Worm (Caenorhabditis elegans) whole organism, L4/young adult: ENCODE measurements around the gene fis-1.

Source experiments
- dao-5 ChIP-seq: sonication (generic microtip); optimal IDR thresholded peaks from 2 replicates; lab custom pipeline; 2016; ENCODE audit warnings: missing genotype, missing genetic modification characterization, moderate library complexity, missing compliant biosample characterization
- him-1 ChIP-seq: sonication (generic microtip); optimal IDR thresholded peaks from 2 replicates; lab custom pipeline; 2016; ENCODE audit warnings: missing genotype, missing genetic modification reagents, missing genetic modification characterization, missing compliant biosample characterization

ce11 chrII:6736604-6737003, 18.4 kb upstream of the fis-1 start, which contains the start of gene T14B4.1:
- TF ChIP-seq him-1 (tag; lab: Kevin White, UChicago) (no peak), dao-5 (no peak)
